Worm (Caenorhabditis elegans): ENCODE measurements around the gene mcm-2.
A peak's percentile ranks its signal among the peaks of the same experiment; 100 is the strongest.

The mcm-2 gene

ce11 chrII:12036516-12036915, 30.1 kb upstream of the mcm-2 start, which contains the start of gene cyn-16:
TSS of gene cyn-16 (minus strand) at chrII:12036742.
- TF ChIP-seq W03F9.2 (tag; optimal IDR thresholded peaks at IDR 0.05) (no peak), dao-5 (tag; optimal IDR thresholded peaks at IDR 0.05) (no peak), him-1 (tag; optimal IDR thresholded peaks at IDR 0.05) (no peak)

ce11 chrII:12036075-12036474, 29.6 kb upstream of the mcm-2 start:
- TF ChIP-seq him-1 (tag; optimal IDR thresholded peaks at IDR 0.05): no peak

ce11 chrII:12028707-12029106, 22.3 kb upstream of the mcm-2 start:
- no peak for TF ChIP-seq dao-5 (tag; optimal IDR thresholded peaks at IDR 0.05)
- TF ChIP-seq W03F9.2 (tag; optimal IDR thresholded peaks at IDR 0.05): no peak
- no peak for TF ChIP-seq him-1 (tag; optimal IDR thresholded peaks at IDR 0.05)

DNA sequence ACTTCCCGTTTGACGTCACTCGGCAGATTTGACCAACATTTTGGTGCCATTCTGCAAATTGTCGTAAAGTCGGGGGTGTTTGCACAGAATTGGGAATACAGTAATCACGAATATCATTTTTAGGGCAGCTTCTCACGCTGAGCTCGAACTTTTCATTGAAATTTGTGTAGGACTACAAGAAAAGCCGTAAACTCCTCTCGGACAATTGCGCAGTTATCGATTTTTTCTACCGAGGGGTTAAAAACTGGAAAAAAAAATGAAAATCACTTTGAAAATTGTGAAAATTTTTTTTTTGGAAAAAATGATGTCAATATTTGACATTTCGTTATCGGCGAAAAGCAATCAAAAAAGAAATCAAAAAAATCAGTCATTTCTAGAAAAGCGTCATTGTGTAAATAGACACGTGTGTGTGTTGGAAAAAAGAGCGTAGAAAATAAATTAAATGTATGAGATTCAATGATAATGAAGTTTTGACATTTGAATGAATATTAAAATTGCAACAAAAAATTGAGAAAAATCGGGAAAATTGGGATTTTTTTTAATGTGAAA, 21.3 kb upstream of the mcm-2 start, which contains the start of gene Y17G7B.8:
TSS of gene Y17G7B.8 (minus strand) at position 51 of the 549 bp plus-strand sequence.
- TF ChIP-seq W03F9.2 (tag; optimal IDR thresholded peaks at IDR 0.05): no peak
- no peak for TF ChIP-seq him-1 (tag; optimal IDR thresholded peaks at IDR 0.05)
- no peak for TF ChIP-seq dao-5 (tag; optimal IDR thresholded peaks at IDR 0.05)

- no peak for TF ChIP-seq dao-5 (tag; optimal IDR thresholded peaks at IDR 0.05)
- TF ChIP-seq W03F9.2 (tag; optimal IDR thresholded peaks at IDR 0.05): no peak
- no peak for TF ChIP-seq him-1 (tag; optimal IDR thresholded peaks at IDR 0.05)
Observed at ce11 chrII:12023315-12023878, 17.0 kb upstream of the mcm-2 start, which contains the start of gene Y17G7B.12. TSS of gene Y17G7B.12 (plus strand) at chrII:12023861.

- TF ChIP-seq W03F9.2 (tag; optimal IDR thresholded peaks at IDR 0.05): no peak
- TF ChIP-seq him-1 (tag; optimal IDR thresholded peaks at IDR 0.05): no peak
- TF ChIP-seq dao-5 (tag; optimal IDR thresholded peaks at IDR 0.05): no peak
Observed at ce11 chrII:12008772-12009171, 2.3 kb upstream of the mcm-2 start, which contains the start of gene glb-29. TSS of gene glb-29 (plus strand) at chrII:12009072.

DNA sequence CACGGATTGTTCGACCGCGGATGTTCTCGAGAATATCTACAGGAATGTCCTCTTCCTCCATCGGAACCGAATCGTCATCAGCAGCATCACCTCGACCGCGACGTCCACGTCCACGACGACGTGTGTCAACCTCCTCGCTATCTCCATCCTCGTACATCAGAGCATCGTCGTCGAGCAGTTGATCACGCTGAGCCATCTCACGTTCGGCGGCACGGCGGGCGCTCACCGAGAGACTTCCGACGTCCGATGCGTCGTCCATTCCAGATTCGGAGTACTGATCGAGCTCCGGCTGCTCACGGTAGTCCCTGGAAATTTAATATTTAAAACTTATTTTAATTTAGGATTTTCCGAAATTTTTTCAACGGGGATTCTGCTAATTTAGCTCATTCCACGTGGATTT, 444 bp downstream of the mcm-2 start:
- TF ChIP-seq him-1 (tag; optimal IDR thresholded peaks at IDR 0.05) (no peak), W03F9.2 (tag; optimal IDR thresholded peaks at IDR 0.05) (no peak), dao-5 (tag; optimal IDR thresholded peaks at IDR 0.05) (no peak)

DNA sequence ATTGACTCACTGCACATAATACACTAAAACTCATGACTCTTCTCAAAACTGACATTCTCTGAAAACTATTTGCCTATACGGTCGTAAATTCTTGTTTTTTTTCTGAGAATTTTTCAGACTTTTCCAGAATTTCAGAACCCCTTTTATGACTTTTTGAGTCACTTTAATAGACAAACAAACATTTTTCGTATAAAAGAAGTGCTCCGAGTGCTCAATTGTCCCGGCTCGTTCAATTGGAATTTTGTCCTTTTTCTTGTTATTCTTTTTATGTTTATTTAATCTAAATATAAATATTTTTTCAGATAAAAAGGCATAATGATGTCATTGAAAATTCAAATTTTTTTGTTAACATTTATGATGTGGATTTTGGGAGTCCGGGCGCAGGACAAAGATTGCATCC, 7.5 kb downstream of the mcm-2 start, which contains the start of gene Y17G7B.23:
TSS of gene Y17G7B.23 (plus strand) at position 301 of the 400 bp plus-strand sequence.
- TF ChIP-seq W03F9.2 (tag; optimal IDR thresholded peaks at IDR 0.05): no peak
- no peak for TF ChIP-seq him-1 (tag; optimal IDR thresholded peaks at IDR 0.05)
- no peak for TF ChIP-seq dao-5 (tag; optimal IDR thresholded peaks at IDR 0.05)

DNA sequence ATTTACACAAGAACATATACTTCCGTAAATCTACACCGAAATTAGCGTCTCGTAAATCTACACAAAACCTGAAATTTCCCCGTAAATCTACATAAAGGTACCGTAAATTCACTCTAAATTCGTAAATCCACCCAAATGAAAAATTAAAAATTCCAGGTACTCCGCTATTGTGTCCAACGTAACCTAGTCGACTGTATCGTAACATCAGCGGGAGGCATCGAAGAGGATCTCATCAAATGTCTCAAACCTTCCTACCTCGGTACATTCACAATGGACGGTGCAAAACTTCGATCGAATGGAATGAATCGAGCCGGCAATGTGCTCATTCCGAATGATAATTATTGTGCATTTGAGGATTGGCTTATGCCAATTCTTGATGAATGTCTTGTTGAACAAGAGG, 11.5 kb downstream of the mcm-2 start:
- TF ChIP-seq him-1 (tag; optimal IDR thresholded peaks at IDR 0.05) (no peak), dao-5 (tag; optimal IDR thresholded peaks at IDR 0.05) (no peak), W03F9.2 (tag; optimal IDR thresholded peaks at IDR 0.05) (no peak)

- no peak for TF ChIP-seq dao-5 (tag; optimal IDR thresholded peaks at IDR 0.05)
- no peak for TF ChIP-seq him-1 (tag; optimal IDR thresholded peaks at IDR 0.05)
- TF ChIP-seq W03F9.2 (tag; optimal IDR thresholded peaks at IDR 0.05): no peak
Observed at ce11 chrII:11992701-11993100, 13.7 kb downstream of the mcm-2 start, which contains the start of gene dhps-1. TSS of gene dhps-1 (plus strand) at chrII:11993001.

ce11 chrII:11988724-11989123, 17.7 kb downstream of the mcm-2 start, which contains the start of gene Y17G7B.3:
TSS of gene Y17G7B.3 (plus strand) at chrII:11989024.
- TF ChIP-seq dao-5 (tag; optimal IDR thresholded peaks at IDR 0.05) (no peak), him-1 (tag; optimal IDR thresholded peaks at IDR 0.05) (no peak), W03F9.2 (tag; optimal IDR thresholded peaks at IDR 0.05) (no peak)

DNA sequence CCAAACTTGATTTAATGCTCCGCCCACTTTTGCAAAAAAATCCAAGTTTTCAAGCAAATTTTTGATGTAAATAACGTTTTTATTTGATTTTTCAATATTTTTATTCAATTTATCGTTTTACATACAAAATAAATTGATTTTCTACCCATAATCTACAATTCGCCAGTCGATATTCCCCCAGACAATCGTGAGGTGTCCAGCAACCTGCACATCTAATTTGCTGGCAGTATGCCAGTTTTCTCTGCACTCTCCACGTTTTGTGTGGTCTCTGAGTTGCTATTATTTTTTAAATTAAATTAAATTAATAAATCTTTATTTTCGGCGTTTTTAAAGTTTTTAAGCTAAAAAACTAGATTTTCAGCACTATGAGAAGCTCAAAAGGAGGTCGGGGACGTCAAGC, 26.3 kb downstream of the mcm-2 start:
- TF ChIP-seq W03F9.2 (tag; optimal IDR thresholded peaks at IDR 0.05) (peak; percentile 93), him-1 (tag; optimal IDR thresholded peaks at IDR 0.05) (peak; percentile 72), dao-5 (tag; optimal IDR thresholded peaks at IDR 0.05) (no peak)

DNA sequence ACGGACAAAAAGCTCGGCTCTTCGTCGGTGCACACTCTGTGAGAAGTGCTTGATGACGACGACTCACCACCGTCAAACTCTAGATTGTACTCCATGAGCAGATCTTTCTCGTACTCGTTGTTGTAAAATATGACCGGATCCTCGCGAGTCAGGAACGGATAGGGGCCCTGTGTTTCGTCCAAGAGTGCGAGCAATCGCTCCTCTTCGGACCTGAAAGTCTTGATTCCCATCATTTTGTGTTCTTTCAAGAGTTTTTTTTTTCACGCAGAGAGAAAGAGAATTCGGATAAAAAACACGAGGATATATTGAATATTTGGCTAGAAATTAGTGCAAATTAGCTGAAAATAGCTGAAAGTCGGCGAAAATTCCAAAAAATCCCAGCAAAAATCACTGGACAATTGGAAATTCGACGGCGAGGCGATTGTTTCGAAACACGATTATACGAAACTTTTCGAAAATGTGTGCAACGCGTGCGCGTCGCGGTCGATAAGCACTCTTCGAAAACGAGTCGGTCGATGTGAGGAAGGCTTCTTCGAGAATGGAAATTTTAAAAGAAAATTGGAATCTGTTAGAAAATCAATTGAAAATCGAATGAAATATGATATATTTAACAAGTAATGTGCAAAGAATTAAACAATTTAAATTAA, 26.9 kb downstream of the mcm-2 start, which contains the start of the genes ash-2 and Y17G7B.20:
TSS of gene ash-2 (plus strand) at position 390 of the 647 bp plus-strand sequence.
TSS of gene Y17G7B.20 (minus strand) at position 396 of the 647 bp plus-strand sequence.
- TF ChIP-seq him-1 (tag; optimal IDR thresholded peaks at IDR 0.05): no peak
- no peak for TF ChIP-seq dao-5 (tag; optimal IDR thresholded peaks at IDR 0.05)
- no peak for TF ChIP-seq W03F9.2 (tag; optimal IDR thresholded peaks at IDR 0.05)

DNA sequence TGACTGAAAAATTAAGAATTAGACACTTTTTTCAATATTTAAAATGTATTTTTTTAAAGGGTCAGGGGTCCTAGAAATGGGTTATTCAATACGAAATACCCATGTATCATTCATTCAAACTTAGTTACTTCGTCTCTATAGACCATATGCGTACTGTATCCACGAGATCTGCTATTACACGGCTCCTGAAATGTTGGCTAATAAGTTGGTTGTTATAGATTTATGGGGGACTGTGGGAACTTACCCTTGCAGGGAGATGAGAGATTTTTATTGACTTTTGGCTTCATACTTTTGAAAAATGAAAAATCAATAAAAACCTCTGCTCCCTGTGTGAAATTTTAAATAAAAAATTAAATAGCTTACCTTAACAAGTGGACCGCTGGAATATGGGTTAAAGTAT, 27.5 kb downstream of the mcm-2 start:
- no peak for TF ChIP-seq dao-5 (tag; optimal IDR thresholded peaks at IDR 0.05)
- no peak for TF ChIP-seq him-1 (tag; optimal IDR thresholded peaks at IDR 0.05)
- no peak for TF ChIP-seq W03F9.2 (tag; optimal IDR thresholded peaks at IDR 0.05)
